Worm (Caenorhabditis elegans): ENCODE measurements around the gene dpy-26.

dpy-26 gene

DNA sequence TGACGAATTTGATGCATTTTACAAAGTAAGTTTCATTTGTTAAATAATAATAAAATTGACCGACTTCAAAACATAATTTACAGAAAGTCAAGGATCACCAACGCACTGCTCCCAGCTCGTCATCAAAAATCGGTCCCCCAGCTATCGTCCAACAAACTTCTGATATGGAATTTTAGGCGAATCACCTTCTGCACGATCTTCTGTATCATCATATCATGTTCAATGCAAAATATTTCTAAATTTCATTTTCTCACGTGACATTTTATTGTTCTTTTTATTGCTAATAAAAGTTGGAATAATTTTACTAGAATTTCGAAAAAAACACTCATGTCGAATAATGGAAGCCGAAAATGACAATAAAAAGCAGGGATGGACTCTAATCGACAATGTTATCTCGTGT, 41.0 kb downstream of the dpy-26 start, which contains the start of gene acl-13:
Gene acl-13 (plus strand): TSS at position 301 of the 400 bp plus-strand sequence.
- TF ChIP-seq dve-1 (tag; optimal IDR thresholded peaks at IDR 0.05) (no peak), ceh-48 (tag; optimal IDR thresholded peaks at IDR 0.05) (no peak), pqm-1 (tag; optimal IDR thresholded peaks at IDR 0.05) (no peak), tbx-2 (tag; optimal IDR thresholded peaks at IDR 0.05) (no peak), npax-4 (tag; optimal IDR thresholded peaks at IDR 0.05) (no peak), pax-1 (tag; optimal IDR thresholded peaks at IDR 0.05) (no peak), hlh-13 (GFP tag; optimal IDR thresholded peaks at IDR 0.05) (no peak), mec-3 (tag; optimal IDR thresholded peaks at IDR 0.05; ENCODE audit: borderline replicate concordance) (no peak), elt-2 (tag; optimal IDR thresholded peaks at IDR 0.05) (no peak), zip-5 (tag; optimal IDR thresholded peaks at IDR 0.05) (no peak), F13H6.1 (tag; optimal IDR thresholded peaks at IDR 0.05) (no peak), C38D4.7 (GFP tag; optimal IDR thresholded peaks at IDR 0.05) (no peak), ceh-6 (GFP tag; optimal IDR thresholded peaks at IDR 0.05) (no peak), pag-3 (tag; optimal IDR thresholded peaks at IDR 0.05; ENCODE audit: borderline replicate concordance) (no peak), unc-55 (GFP tag; optimal IDR thresholded peaks at IDR 0.05) (no peak), sdc-2 (tag; optimal IDR thresholded peaks at IDR 0.05) (no peak), unc-42 (tag; optimal IDR thresholded peaks at IDR 0.05) (no peak), lin-11 (tag; optimal IDR thresholded peaks at IDR 0.05) (no peak), T23F11.4 (GFP tag; optimal IDR thresholded peaks at IDR 0.05) (no peak), tbx-7 (tag; optimal IDR thresholded peaks at IDR 0.05) (no peak)

DNA sequence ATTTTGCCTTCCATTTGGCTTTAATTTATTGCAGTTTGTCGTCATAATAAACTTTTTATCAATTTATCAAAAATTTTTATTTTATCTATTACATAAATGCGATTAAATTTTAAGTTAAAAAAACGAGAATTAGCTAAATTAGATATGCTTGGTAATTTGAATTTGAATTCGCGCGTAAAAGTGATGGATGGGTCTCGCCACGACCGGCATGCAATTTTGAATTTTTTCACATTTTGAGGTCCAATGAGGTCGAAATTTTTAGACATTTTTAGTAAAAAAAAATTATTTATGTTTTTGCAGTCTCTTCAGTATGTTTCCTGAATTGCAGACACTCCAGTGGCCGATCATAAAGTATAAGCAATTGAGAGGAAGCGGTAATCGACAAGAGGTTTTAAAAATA, 42.5 kb downstream of the dpy-26 start, which contains the start of gene dsb-1:
Gene dsb-1 (plus strand): TSS at position 301 of the 400 bp plus-strand sequence.
- TF ChIP-seq nfya-1 (tag; optimal IDR thresholded peaks at IDR 0.05) (no peak), hlh-15 (tag; optimal IDR thresholded peaks at IDR 0.05) (no peak), tbx-2 (tag; optimal IDR thresholded peaks at IDR 0.05) (no peak), ceh-24 (tag; optimal IDR thresholded peaks at IDR 0.05) (no peak), syd-9 (tag; optimal IDR thresholded peaks at IDR 0.05) (no peak), ceh-14 (tag; optimal IDR thresholded peaks at IDR 0.05) (no peak), ama-1 (optimal IDR thresholded peaks at IDR 0.05) (no peak), tbx-7 (tag; optimal IDR thresholded peaks at IDR 0.05) (no peak), pqm-1 (tag; optimal IDR thresholded peaks at IDR 0.05) (no peak), hlh-30 (tag; optimal IDR thresholded peaks at IDR 0.05; ENCODE audit: insufficient read depth) (no peak), ceh-9 (tag; optimal IDR thresholded peaks at IDR 0.05) (no peak), ahr-1 (tag; optimal IDR thresholded peaks at IDR 0.05) (no peak), elt-4 (tag; optimal IDR thresholded peaks at IDR 0.05) (no peak), ceh-48 (tag; optimal IDR thresholded peaks at IDR 0.05) (no peak), nhr-11 (tag; optimal IDR thresholded peaks at IDR 0.05) (no peak), K09A11.1 (tag; optimal IDR thresholded peaks at IDR 0.05; ENCODE audit: insufficient read depth) (no peak)

DNA sequence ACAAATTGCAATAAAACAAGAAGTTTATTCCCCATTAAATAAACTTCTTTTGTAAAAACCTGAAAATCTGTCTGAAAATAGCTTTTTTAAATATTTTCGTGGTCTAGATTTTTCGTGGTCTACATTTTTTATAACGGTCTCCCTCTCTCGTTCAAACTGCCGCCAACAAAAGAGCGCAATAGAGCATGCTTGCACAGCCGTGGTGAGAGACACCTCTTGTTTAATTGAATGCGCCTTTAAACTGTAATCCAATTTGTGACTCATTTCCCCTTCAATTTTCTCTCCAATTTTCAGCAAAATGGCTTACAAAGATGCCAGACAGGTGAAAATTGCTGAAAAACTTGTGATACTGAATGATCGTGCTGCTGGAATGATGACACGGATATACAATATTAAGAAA, 47.0 kb downstream of the dpy-26 start, which contains the start of gene gex-3:
Gene gex-3 (plus strand): TSS at position 295 of the 400 bp plus-strand sequence.
- peak; percentile 32 for TF ChIP-seq ref-2 (tag; optimal IDR thresholded peaks at IDR 0.05)
- TF ChIP-seq npax-4 (tag; optimal IDR thresholded peaks at IDR 0.05) = no peak
- TF ChIP-seq rnt-1 (tag; optimal IDR thresholded peaks at IDR 0.05) = peak; percentile 19
- TF ChIP-seq hlh-30 (tag; optimal IDR thresholded peaks at IDR 0.05; ENCODE audit: insufficient read depth) = peak; percentile 32
- no peak for TF ChIP-seq pros-1 (tag; optimal IDR thresholded peaks at IDR 0.05)
- TF ChIP-seq K02D7.2 (tag; optimal IDR thresholded peaks at IDR 0.05) = no peak
- TF ChIP-seq eyg-1 (tag; optimal IDR thresholded peaks at IDR 0.05) = no peak
- TF ChIP-seq syd-9 (tag; optimal IDR thresholded peaks at IDR 0.05) = no peak
- TF ChIP-seq ceh-31 (tag; optimal IDR thresholded peaks at IDR 0.05) = peak; percentile 81
- TF ChIP-seq K09A11.1 (tag; optimal IDR thresholded peaks at IDR 0.05; ENCODE audit: insufficient read depth) = no peak
- TF ChIP-seq ceh-18 (tag; optimal IDR thresholded peaks at IDR 0.05) = peak; percentile 47
- peak; percentile 58 for TF ChIP-seq unc-55 (GFP tag; optimal IDR thresholded peaks at IDR 0.05)
- TF ChIP-seq pha-4 (tag; optimal IDR thresholded peaks at IDR 0.05) = no peak
- no peak for TF ChIP-seq pat-9 (tag; optimal IDR thresholded peaks at IDR 0.05)
- no peak for TF ChIP-seq tbx-7 (tag; optimal IDR thresholded peaks at IDR 0.05)
- no peak for TF ChIP-seq pag-3 (tag; optimal IDR thresholded peaks at IDR 0.05; ENCODE audit: borderline replicate concordance)
- no peak for TF ChIP-seq F13H6.1 (tag; optimal IDR thresholded peaks at IDR 0.05)
- no peak for TF ChIP-seq ztf-16 (tag; optimal IDR thresholded peaks at IDR 0.05)
- TF ChIP-seq fkh-6 (tag; optimal IDR thresholded peaks at IDR 0.05) = no peak
- TF ChIP-seq ceh-24 (tag; optimal IDR thresholded peaks at IDR 0.05) = no peak
- TF ChIP-seq lin-11 (tag; optimal IDR thresholded peaks at IDR 0.05) = no peak
- TF ChIP-seq ceh-14 (tag; optimal IDR thresholded peaks at IDR 0.05) = no peak
- no peak for TF ChIP-seq odd-2 (tag; optimal IDR thresholded peaks at IDR 0.05)
- TF ChIP-seq sox-2 (GFP tag; IDR thresholded peaks at IDR 0.05) = no peak
- no peak for TF ChIP-seq fax-1 (tag; optimal IDR thresholded peaks at IDR 0.05)
- TF ChIP-seq elt-2 (tag; optimal IDR thresholded peaks at IDR 0.05) = no peak
- TF ChIP-seq gmeb-2 (tag; optimal IDR thresholded peaks at IDR 0.05) = no peak
- no peak for TF ChIP-seq che-1 (tag; optimal IDR thresholded peaks at IDR 0.05)
- no peak for TF ChIP-seq sox-4 (tag; optimal IDR thresholded peaks at IDR 0.05)
